Worm (Caenorhabditis elegans) whole organism, L3 larva: ENCODE results near the gene ifas-2.

Source experiments
- ZK546.5 ChIP-seq: sonication (generic microtip); optimal IDR thresholded peaks from 2 replicates; lab custom pipeline; 2017; ENCODE audit warnings: missing biosample characterization, missing genetic modification characterization
- ama-1 ChIP-seq: fragments of 150-350 bp; optimal IDR thresholded peaks from 2 replicates; lab custom pipeline; 2018
- ceh-16 ChIP-seq: sonication (generic microtip); optimal IDR thresholded peaks from 2 replicates; lab custom pipeline; 2017; ENCODE audit warnings: missing biosample characterization, missing genetic modification characterization
- ceh-28 ChIP-seq: fragments of 150-350 bp; optimal IDR thresholded peaks from 2 replicates; lab custom pipeline; 2014; ENCODE audit warnings: missing biosample characterization, missing genetic modification reagents, missing genetic modification characterization
- ceh-9 ChIP-seq: sonication (generic microtip); optimal IDR thresholded peaks from 2 replicates; lab custom pipeline; 2018; ENCODE audit warnings: missing biosample characterization, missing genetic modification characterization
- daf-12 ChIP-seq: fragments of 150-350 bp; optimal IDR thresholded peaks from 2 replicates; lab custom pipeline; 2014; ENCODE audit warnings: missing biosample characterization, missing genetic modification reagents, missing genetic modification characterization
- egl-27 ChIP-seq: sonication (generic microtip); optimal IDR thresholded peaks from 4 replicates; lab custom pipeline; 2017; ENCODE audit warnings: missing biosample characterization, missing genetic modification reagents, missing genetic modification characterization
- egl-5 ChIP-seq: fragments of 150-350 bp; optimal IDR thresholded peaks from 2 replicates; lab custom pipeline; 2017; ENCODE audit warnings: missing biosample characterization, missing genetic modification reagents, missing genetic modification characterization, inconsistent platforms
- elt-1 ChIP-seq: fragments of 150-350 bp; optimal IDR thresholded peaks from 2 replicates; lab custom pipeline; 2014; ENCODE audit warnings: missing biosample characterization, missing genetic modification characterization
- elt-2 ChIP-seq: sonication (generic microtip); optimal IDR thresholded peaks from 2 replicates; lab custom pipeline; 2016; ENCODE audit warnings: missing genetic modification reagents, mild to moderate bottlenecking, missing genetic modification characterization, missing compliant biosample characterization
- elt-3 ChIP-seq, 3 experiments: fragments of 150-350 bp in 1 of 3; sonication (generic microtip) in 2 of 3; optimal IDR thresholded peaks; 2 replicates in 2 of 3; 4 replicates in 1 of 3; lab custom pipeline; 2014 to 2017; ENCODE audit warnings: missing biosample characterization in 3 of 3, missing genetic modification characterization in 3 of 3
- fkh-10 ChIP-seq: sonication (generic microtip); optimal IDR thresholded peaks from 2 replicates; lab custom pipeline; 2017; ENCODE audit warnings: missing biosample characterization, missing genetic modification reagents, missing genetic modification characterization
- fkh-2 ChIP-seq: fragments of 150-350 bp; optimal IDR thresholded peaks from 2 replicates; lab custom pipeline; 2014; ENCODE audit warnings: missing biosample characterization, missing genetic modification reagents, missing genetic modification characterization
- fos-1 ChIP-seq: fragments of 150-350 bp; optimal IDR thresholded peaks from 2 replicates; lab custom pipeline; 2014; ENCODE audit warnings: missing biosample characterization, missing genetic modification characterization
- hmg-11 ChIP-seq: sonication (generic microtip); optimal IDR thresholded peaks from 2 replicates; lab custom pipeline; 2016; ENCODE audit warnings: missing genetic modification characterization, missing compliant biosample characterization
- lin-15B ChIP-seq: fragments of 150-350 bp; optimal IDR thresholded peaks from 2 replicates; lab custom pipeline; 2014; ENCODE audit warnings: missing biosample characterization, missing genetic modification characterization
- lin-39 ChIP-seq: fragments of 150-350 bp; optimal IDR thresholded peaks from 2 replicates; lab custom pipeline; 2018; ENCODE audit warnings: missing biosample characterization, missing genetic modification reagents, missing genetic modification characterization
- lsy-12 ChIP-seq: sonication (generic microtip); optimal IDR thresholded peaks from 2 replicates; lab custom pipeline; 2016; ENCODE audit warnings: mild to moderate bottlenecking, missing genetic modification characterization, missing compliant biosample characterization
- nhr-11 ChIP-seq: fragments of 150-350 bp; optimal IDR thresholded peaks from 2 replicates; lab custom pipeline; 2014; ENCODE audit warnings: missing biosample characterization, missing genetic modification characterization
- nhr-12 ChIP-seq: fragments of 150-350 bp; optimal IDR thresholded peaks from 2 replicates; lab custom pipeline; 2014; ENCODE audit warnings: missing biosample characterization, missing genetic modification characterization
- nhr-23 ChIP-seq: fragments of 150-350 bp; optimal IDR thresholded peaks from 2 replicates; lab custom pipeline; 2014; ENCODE audit warnings: missing biosample characterization, missing genetic modification reagents, missing genetic modification characterization
- nhr-237 ChIP-seq: fragments of 150-350 bp; optimal IDR thresholded peaks from 2 replicates; lab custom pipeline; 2014; ENCODE audit warnings: missing biosample characterization, missing genetic modification characterization
- nhr-25 ChIP-seq: sonication (generic microtip); optimal IDR thresholded peaks from 2 replicates; lab custom pipeline; 2017; ENCODE audit warnings: missing biosample characterization, missing genetic modification characterization
- nhr-28 ChIP-seq: fragments of 150-350 bp; optimal IDR thresholded peaks from 2 replicates; lab custom pipeline; 2014; ENCODE audit warnings: missing biosample characterization, missing genetic modification characterization
- nhr-43 ChIP-seq: sonication (generic microtip); optimal IDR thresholded peaks from 2 replicates; lab custom pipeline; 2016; ENCODE audit warnings: mild to moderate bottlenecking, missing genetic modification characterization, missing compliant biosample characterization; ENCODE audit not compliant: poor library complexity, severe bottlenecking
- nhr-67 ChIP-seq: fragments of 150-350 bp; optimal IDR thresholded peaks from 2 replicates; lab custom pipeline; 2014; ENCODE audit warnings: missing biosample characterization, missing genetic modification characterization
- nhr-76 ChIP-seq: fragments of 150-350 bp; sonication (generic microtip); optimal IDR thresholded peaks from 5 replicates; lab custom pipeline; 2014; ENCODE audit warnings: missing biosample characterization, missing genetic modification characterization
- nhr-77 ChIP-seq: fragments of 150-350 bp; optimal IDR thresholded peaks from 2 replicates; lab custom pipeline; 2014; ENCODE audit warnings: missing biosample characterization, missing genetic modification characterization
- pha-4 ChIP-seq: fragments of 150-350 bp; optimal IDR thresholded peaks from 2 replicates; lab custom pipeline; 2014; ENCODE audit warnings: missing biosample characterization, missing genetic modification reagents, missing genetic modification characterization
- pqm-1 ChIP-seq: fragments of 150-350 bp; optimal IDR thresholded peaks from 2 replicates; lab custom pipeline; 2017; ENCODE audit warnings: missing biosample characterization, missing genetic modification characterization, inconsistent platforms
- skn-1 ChIP-seq: fragments of 150-350 bp; optimal IDR thresholded peaks from 2 replicates; lab custom pipeline; 2014; ENCODE audit warnings: missing biosample characterization, missing genetic modification characterization
- snpc-4 ChIP-seq: fragments of 150-350 bp; optimal IDR thresholded peaks from 2 replicates; lab custom pipeline; 2014; ENCODE audit warnings: missing biosample characterization, missing genetic modification characterization
- tbx-2 ChIP-seq: sonication (generic microtip); optimal IDR thresholded peaks from 2 replicates; lab custom pipeline; 2016; ENCODE audit warnings: mild to moderate bottlenecking, missing genetic modification characterization, missing compliant biosample characterization
- unc-39 ChIP-seq: sonication (generic microtip); optimal IDR thresholded peaks from 4 replicates; lab custom pipeline; 2017; ENCODE audit warnings: missing biosample characterization, missing genetic modification characterization
- unc-62 ChIP-seq: fragments of 150-350 bp; sonication (generic microtip); optimal IDR thresholded peaks from 4 replicates; lab custom pipeline; 2014; ENCODE audit warnings: missing biosample characterization, missing genetic modification reagents, missing genetic modification characterization
- zag-1 ChIP-seq: fragments of 150-350 bp; optimal IDR thresholded peaks from 2 replicates; lab custom pipeline; 2014; ENCODE audit warnings: missing biosample characterization, missing genetic modification characterization
- ztf-11 ChIP-seq: fragments of 150-350 bp; optimal IDR thresholded peaks from 2 replicates; lab custom pipeline; 2014; ENCODE audit warnings: missing biosample characterization, missing genetic modification characterization
- ztf-4 ChIP-seq: fragments of 150-350 bp; optimal IDR thresholded peaks from 2 replicates; lab custom pipeline; 2014; ENCODE audit warnings: missing biosample characterization, missing genetic modification characterization

The ifas-2 gene

ce11 chrV:16880679-16881078 is 8.0 kb downstream of the ifas-2 start, which contains the start of gene F09C6.14:
F09C6.14 (plus strand) TSS chrV:16880979.
- TF ChIP-seq hmg-11 (tag; lab: Kevin White, UChicago) (no peak), nhr-77 (no peak), ztf-4 (no peak), ztf-11 (tag; lab: Kevin White, UChicago) (no peak), elt-1 (tag; lab: Kevin White, UChicago) (no peak)

ce11 chrV:16880054-16880453 is 8.6 kb downstream of the ifas-2 start, which contains the start of gene F09C6.3:
F09C6.3 (minus strand) TSS chrV:16880154.
- TF ChIP-seq nhr-67 (tag; lab: Kevin White, UChicago) (no peak), zag-1 (tag; lab: Kevin White, UChicago) (no peak), egl-5 (tag; lab: Kevin White, UChicago) (no peak)

DNA sequence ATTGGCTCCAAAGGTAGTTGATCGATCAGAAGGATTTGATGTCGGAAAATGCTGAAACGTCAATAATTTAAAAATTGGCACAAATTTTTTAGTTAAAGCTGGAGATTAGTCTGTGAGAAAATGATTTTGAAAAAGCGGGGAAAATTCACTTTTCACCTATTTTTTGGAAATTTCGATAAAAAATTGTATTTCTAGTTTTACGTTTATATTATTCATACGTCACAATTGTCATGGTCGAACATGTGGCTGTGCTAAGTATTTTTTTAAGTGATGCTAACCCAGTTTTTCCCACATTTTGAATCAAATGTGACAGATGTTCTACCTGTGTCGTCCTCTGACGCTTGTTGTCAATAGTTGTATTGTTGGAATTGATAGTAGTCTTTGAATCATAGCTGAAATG is 9.2 kb downstream of the ifas-2 start:
- no peak for TF ChIP-seq daf-12
- no peak for TF ChIP-seq ceh-28 (tag; lab: Kevin White, UChicago)
- no peak for TF ChIP-seq fkh-10 (GFP tag; lab: Kevin White, UChicago)
- TF ChIP-seq lin-39: no peak
- TF ChIP-seq pha-4 (tag; lab: Kevin White, UChicago): no peak
- TF ChIP-seq tbx-2 (tag; lab: Kevin White, UChicago): no peak
- no peak for TF ChIP-seq lin-15B (tag; lab: Kevin White, UChicago)

ce11 chrV:16874966-16875365 is 13.7 kb downstream of the ifas-2 start, which contains the start of gene F49A5.10:
F49A5.10 (plus strand) TSS chrV:16875266.
- TF ChIP-seq egl-27 (no peak), lin-15B (tag; lab: Kevin White, UChicago) (no peak), elt-3 (tag; optimal IDR thresholded peaks at IDR 0.05; lab: Kevin White, UChicago) (no peak), pqm-1 (tag; lab: Kevin White, UChicago) (no peak), ZK546.5 (tag; lab: Kevin White, UChicago) (no peak), tbx-2 (tag; lab: Kevin White, UChicago) (no peak), egl-5 (tag; lab: Kevin White, UChicago) (no peak), nhr-237 (no peak), fkh-2 (no peak), nhr-25 (no peak), nhr-77 (no peak), unc-62 (GFP tag; lab: Kevin White, UChicago) (no peak), elt-2 (tag; lab: Kevin White, UChicago) (no peak), nhr-11 (tag; lab: Kevin White, UChicago) (no peak), unc-39 (tag; lab: Kevin White, UChicago) (no peak), zag-1 (tag; lab: Kevin White, UChicago) (no peak)

DNA sequence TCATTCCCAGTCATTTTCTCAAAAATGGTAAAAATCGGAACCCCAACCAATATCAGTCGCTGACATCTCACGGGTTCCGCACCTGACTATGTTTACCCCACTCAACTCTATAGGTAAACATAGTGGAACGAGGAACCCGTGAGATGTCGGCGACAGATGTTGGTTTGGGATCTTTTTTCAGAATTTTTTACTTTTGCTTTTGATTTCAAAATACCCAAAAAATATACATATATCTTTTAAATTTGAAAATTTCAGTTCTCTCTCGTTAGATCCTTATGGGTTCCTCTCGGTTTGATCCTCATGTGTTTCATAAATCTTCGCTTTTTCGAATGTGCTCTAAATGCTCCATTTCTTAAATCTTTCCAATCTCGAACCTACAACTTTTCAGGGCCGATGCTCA is 15.0 kb downstream of the ifas-2 start, which contains the start of gene srw-23:
Gene srw-23 (plus strand): TSS at position 301 of the 400 bp plus-strand sequence.
- TF ChIP-seq ceh-9 (tag; lab: Kevin White, UChicago) (no peak), fos-1 (tag; lab: Kevin White, UChicago) (no peak), fkh-2 (no peak), ceh-28 (tag; lab: Kevin White, UChicago) (no peak), snpc-4 (tag; lab: Kevin White, UChicago) (no peak), nhr-25 (no peak), nhr-23 (tag; lab: Kevin White, UChicago) (no peak), nhr-12 (tag; lab: Kevin White, UChicago) (no peak), nhr-28 (tag; lab: Kevin White, UChicago) (no peak), lsy-12 (tag; lab: Kevin White, UChicago) (no peak), fkh-10 (GFP tag; lab: Kevin White, UChicago) (no peak), ama-1 (no peak), nhr-77 (no peak), nhr-76 (tag; lab: Kevin White, UChicago) (no peak), skn-1 (tag; lab: Kevin White, UChicago) (no peak), zag-1 (tag; lab: Kevin White, UChicago) (no peak), ceh-16 (tag; lab: Kevin White, UChicago) (no peak), unc-62 (GFP tag; lab: Kevin White, UChicago) (no peak), nhr-43 (tag; lab: Kevin White, UChicago) (no peak), ztf-4 (no peak)
